Worm (Caenorhabditis elegans) whole organism, midembryonic: ENCODE results near the gene str-232.

Source experiments
- T22C8.4 ChIP-seq: fragments of 200-800 bp; sonication (Bioruptor generic); IDR thresholded peaks from 2 replicates; pipeline ENCODE4 v1.3.6; 2022; ENCODE audit warnings: missing genetic modification characterization, missing compliant biosample characterization
- cog-1 ChIP-seq: sonication (generic microtip); optimal IDR thresholded peaks from 2 replicates; lab custom pipeline; 2016; ENCODE audit warnings: missing genetic modification characterization, missing compliant biosample characterization
- med-1 ChIP-seq: sonication (generic microtip); optimal IDR thresholded peaks from 2 replicates; lab custom pipeline; 2017; ENCODE audit warnings: missing genetic modification characterization, mild to moderate bottlenecking, missing compliant biosample characterization, antibody characterized with exemption, missing genetic modification reagents; ENCODE audit not compliant: insufficient read depth

- TF ChIP-seq T22C8.4 (GFP tag; lab: Robert Waterston, UW) (no peak), med-1 (GFP tag; lab: Kevin White, UChicago) (no peak), cog-1 (tag; lab: Kevin White, UChicago) (no peak)
Measured at ce11 chrV:16031571-16031970, 16.0 kb upstream of the str-232 start, which contains the start of gene T10C6.7.
